Worm (Caenorhabditis elegans): ENCODE measurements around the gene gsr-1.
A peak's percentile ranks its signal among the peaks of the same experiment; 100 is the strongest.

The gsr-1 gene

ce11 chrIII:3627042-3627441 lies 23.7 kb upstream of the gsr-1 start, which contains the start of gene sel-8:
Gene sel-8, minus strand, starts transcription at chrIII:3627142.
- TF ChIP-seq ceh-19 (GFP tag; optimal IDR thresholded peaks at IDR 0.05), result no peak
- TF ChIP-seq nfya-1 (tag; optimal IDR thresholded peaks at IDR 0.05), result no peak
- TF ChIP-seq elt-4 (tag; optimal IDR thresholded peaks at IDR 0.05), result no peak
- no peak for TF ChIP-seq fax-1 (tag; optimal IDR thresholded peaks at IDR 0.05)
- no peak for TF ChIP-seq T23F11.4 (GFP tag; optimal IDR thresholded peaks at IDR 0.05)
- TF ChIP-seq sdc-2 (tag; optimal IDR thresholded peaks at IDR 0.05), result no peak
- TF ChIP-seq unc-3 (GFP tag; conservative IDR thresholded peaks at IDR 0.05), result no peak
- no peak for TF ChIP-seq unc-3 (tag; optimal IDR thresholded peaks at IDR 0.05)
- no peak for TF ChIP-seq lim-6 (tag; optimal IDR thresholded peaks at IDR 0.05)
- TF ChIP-seq zip-5 (tag; optimal IDR thresholded peaks at IDR 0.05), result no peak
- no peak for TF ChIP-seq pros-1 (tag; optimal IDR thresholded peaks at IDR 0.05)
- TF ChIP-seq fkh-6 (tag; optimal IDR thresholded peaks at IDR 0.05), result no peak
- no peak for TF ChIP-seq Y22D7AL.16 (tag; optimal IDR thresholded peaks at IDR 0.05)

- TF ChIP-seq pag-3 (tag; optimal IDR thresholded peaks at IDR 0.05; ENCODE audit: borderline replicate concordance), result no peak
- TF ChIP-seq pat-9 (tag; optimal IDR thresholded peaks at IDR 0.05), result no peak
- TF ChIP-seq ztf-16 (tag; optimal IDR thresholded peaks at IDR 0.05), result no peak
- no peak for TF ChIP-seq K09A11.1 (tag; optimal IDR thresholded peaks at IDR 0.05; ENCODE audit: insufficient read depth)
- TF ChIP-seq ceh-18 (tag; optimal IDR thresholded peaks at IDR 0.05), result no peak
- TF ChIP-seq unc-3 (GFP tag; conservative IDR thresholded peaks at IDR 0.05), result no peak
- no peak for TF ChIP-seq unc-3 (tag; optimal IDR thresholded peaks at IDR 0.05)
- peak; percentile 81 for TF ChIP-seq elt-2 (tag; optimal IDR thresholded peaks at IDR 0.05)
These were observed 20.4 kb upstream of the gsr-1 start, which contains the start of gene mrps-31 for ce11 chrIII:3630337-3630736. Gene mrps-31, minus strand, starts transcription at chrIII:3630372.

- TF ChIP-seq F13H6.1 (tag; optimal IDR thresholded peaks at IDR 0.05) (no peak), ets-4 (tag; optimal IDR thresholded peaks at IDR 0.05) (no peak), elt-4 (tag; optimal IDR thresholded peaks at IDR 0.05) (no peak), hlh-15 (tag; optimal IDR thresholded peaks at IDR 0.05) (no peak), fax-1 (tag; optimal IDR thresholded peaks at IDR 0.05) (no peak), ahr-1 (tag; optimal IDR thresholded peaks at IDR 0.05) (no peak), nfya-1 (tag; optimal IDR thresholded peaks at IDR 0.05) (no peak), hlh-30 (tag; optimal IDR thresholded peaks at IDR 0.05; ENCODE audit: insufficient read depth) (no peak), unc-3 (GFP tag; conservative IDR thresholded peaks at IDR 0.05) (no peak), unc-3 (tag; optimal IDR thresholded peaks at IDR 0.05) (no peak), Y22D7AL.16 (tag; optimal IDR thresholded peaks at IDR 0.05) (no peak)
These were observed 18.3 kb upstream of the gsr-1 start for ce11 chrIII:3632379-3632778.

- TF ChIP-seq ets-4 (tag; optimal IDR thresholded peaks at IDR 0.05) (no peak), fkh-10 (GFP tag; optimal IDR thresholded peaks at IDR 0.05) (no peak), elt-2 (tag; optimal IDR thresholded peaks at IDR 0.05) (no peak), lim-6 (tag; optimal IDR thresholded peaks at IDR 0.05) (no peak), che-1 (tag; optimal IDR thresholded peaks at IDR 0.05) (no peak), unc-42 (tag; optimal IDR thresholded peaks at IDR 0.05) (peak; percentile 75), ceh-18 (tag; optimal IDR thresholded peaks at IDR 0.05) (no peak), ceh-2 (tag; optimal IDR thresholded peaks at IDR 0.05) (no peak)
These were observed 16.5 kb upstream of the gsr-1 start for ce11 chrIII:3634158-3634557.

- no peak for TF ChIP-seq ztf-16 (tag; optimal IDR thresholded peaks at IDR 0.05)
- TF ChIP-seq nfya-1 (tag; optimal IDR thresholded peaks at IDR 0.05), result peak; percentile 96
These were observed 15.8 kb upstream of the gsr-1 start for ce11 chrIII:3634873-3635272.

ce11 chrIII:3635844-3636243 lies 14.9 kb upstream of the gsr-1 start, which contains the start of gene rilp-1:
Gene rilp-1, plus strand, starts transcription at chrIII:3636144.
- TF ChIP-seq C38D4.7 (GFP tag; optimal IDR thresholded peaks at IDR 0.05) (no peak), Y22D7AL.16 (tag; optimal IDR thresholded peaks at IDR 0.05) (no peak), madf-2 (tag; optimal IDR thresholded peaks at IDR 0.05) (no peak), ceh-31 (tag; optimal IDR thresholded peaks at IDR 0.05) (no peak), ceh-2 (tag; optimal IDR thresholded peaks at IDR 0.05) (no peak), dmd-4 (tag; optimal IDR thresholded peaks at IDR 0.05; ENCODE audit: borderline replicate concordance) (no peak), K09A11.1 (tag; optimal IDR thresholded peaks at IDR 0.05; ENCODE audit: insufficient read depth) (no peak), zip-5 (tag; optimal IDR thresholded peaks at IDR 0.05) (no peak), ama-1 (optimal IDR thresholded peaks at IDR 0.05) (no peak)
